Comparison of ENCODE assay signal across 5 fruit fly cellular contexts in the genomic region with DNA sequence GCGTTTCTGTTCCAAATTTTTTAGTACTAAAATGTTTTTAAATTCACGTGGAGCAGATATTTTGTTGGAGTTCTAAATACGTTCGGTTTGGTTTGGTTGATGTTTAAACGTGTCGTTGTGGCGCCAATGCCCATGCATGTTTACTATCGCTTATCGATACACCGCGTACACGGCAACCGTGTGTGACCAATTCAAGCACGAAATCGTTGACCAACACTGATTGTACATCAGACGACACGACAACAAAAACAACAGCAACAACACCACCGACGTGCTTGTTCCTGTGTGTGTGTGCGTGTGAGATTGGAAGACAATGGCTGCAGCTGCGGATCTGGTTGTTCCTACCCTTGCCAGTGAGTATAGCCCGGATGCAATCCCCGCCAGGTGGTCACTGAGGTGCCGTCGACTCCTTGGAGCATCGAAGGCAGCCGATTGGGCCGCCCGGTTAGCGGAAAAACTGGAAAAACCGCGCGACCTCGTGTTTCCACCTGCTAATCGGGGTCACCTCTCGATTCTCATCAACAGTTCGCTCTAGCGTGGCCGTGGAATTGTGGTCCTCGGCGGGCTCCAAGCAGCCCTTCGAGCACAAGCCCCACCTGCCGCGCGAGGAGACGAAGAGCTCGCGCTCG.
TF ChIP-seq lines count a peak whose summit lies in the region.

A gene (plus strand): TSS at position 16 of the 629 bp plus-strand sequence.

TF ChIP-seq in whole organism, adult, 20 proteins besides CTCF, POLR2A, EP300 and RAD21 (continued from another document):
- peak; percentile 34 for TF ChIP-seq CG5204 (GFP tag; optimal IDR thresholded peaks at IDR 0.05; lab: Kevin White, UChicago)
- TF ChIP-seq ovo (GFP tag; optimal IDR thresholded peaks at IDR 0.05; lab: Kevin White, UChicago), result peak; percentile 51
- TF ChIP-seq kay (GFP tag; lab: Kevin White, UChicago; ENCODE audit: borderline replicate concordance), result no peak
- peak; percentile 35 for TF ChIP-seq Clk (GFP tag; optimal IDR thresholded peaks at IDR 0.05; lab: Kevin White, UChicago)

TF ChIP-seq in whole organism, embryonic, 481 proteins besides CTCF, POLR2A, EP300 and RAD21 (continued from another document and continues in another):
- TF ChIP-seq D19A (tag; optimal IDR thresholded peaks at IDR 0.05; lab: Kevin White, UChicago) (no peak), nerfin-1 (tag; optimal IDR thresholded peaks at IDR 0.05; lab: Kevin White, UChicago) (peak; percentile 34), ERR (GFP tag; optimal IDR thresholded peaks at IDR 0.05; lab: Kevin White, UChicago) (peak; percentile 77), Hr51 (GFP tag; optimal IDR thresholded peaks at IDR 0.05; lab: Kevin White, UChicago) (peak in 1 of 2 experiments; percentile 54), CG2202 (tag; optimal IDR thresholded peaks at IDR 0.05; lab: Kevin White, UChicago) (peak; percentile 46), Bteb2 (GFP tag; optimal IDR thresholded peaks at IDR 0.05; lab: Kevin White, UChicago) (peak; percentile 57), HLHmδ (GFP tag; optimal IDR thresholded peaks at IDR 0.05; lab: Kevin White, UChicago) (peak; percentile 70), CG31388 (GFP tag; optimal IDR thresholded peaks at IDR 0.05; lab: Kevin White, UChicago) (no peak), gem (tag; optimal IDR thresholded peaks at IDR 0.05; lab: Kevin White, UChicago) (no peak), nau (GFP tag; optimal IDR thresholded peaks at IDR 0.05; lab: Kevin White, UChicago) (no peak), kah (GFP tag; optimal IDR thresholded peaks at IDR 0.05; lab: Kevin White, UChicago) (peak; percentile 53), CG7271 (tag; optimal IDR thresholded peaks at IDR 0.05; lab: Kevin White, UChicago) (no peak), mld (GFP tag; IDR thresholded peaks at IDR 0.05; lab: Robert Waterston, UW; ENCODE audit: partially characterized antibody) (0 out of 3 replicates have a peak, but pooled peaks have one; percentile 58), repo (GFP tag; optimal IDR thresholded peaks at IDR 0.05; lab: Kevin White, UChicago) (peak; percentile 38), hbn (GFP tag; IDR thresholded peaks at IDR 0.05; lab: Robert Waterston, UW; ENCODE audit: partially characterized antibody) (peak; percentile 72), CG17568 (GFP tag; optimal IDR thresholded peaks at IDR 0.05; lab: Kevin White, UChicago) (no peak), CG11247 (GFP tag; IDR thresholded peaks at IDR 0.05; lab: Robert Waterston, UW) (peak; percentile 74), inv (GFP tag; IDR thresholded peaks at IDR 0.05; lab: Robert Waterston, UW; ENCODE audit: partially characterized antibody) (peak; percentile 56; the same call in 1 of the 2 replicates), CG3281 (GFP tag; optimal IDR thresholded peaks at IDR 0.05; lab: Kevin White, UChicago) (peak; percentile 50), Deaf1 (tag; optimal IDR thresholded peaks at IDR 0.05; lab: Kevin White, UChicago) (no peak), bsh (GFP tag; optimal IDR thresholded peaks at IDR 0.05; lab: Kevin White, UChicago) (peak in 1 of 2 experiments; percentile 47), pb (GFP tag; optimal IDR thresholded peaks at IDR 0.05; lab: Kevin White, UChicago) (peak; percentile 34), twi (tag; optimal IDR thresholded peaks at IDR 0.05; lab: Kevin White, UChicago) (peak; percentile 55), Chrac-16 (GFP tag; optimal IDR thresholded peaks at IDR 0.05; lab: Kevin White, UChicago) (peak; percentile 25), Lhr (GFP tag; optimal IDR thresholded peaks at IDR 0.05; lab: Kevin White, UChicago) (peak; percentile 79), CG3995 (GFP tag; optimal IDR thresholded peaks at IDR 0.05; lab: Kevin White, UChicago) (peak; percentile 11), CG17328 (GFP tag; IDR thresholded peaks at IDR 0.05; lab: Robert Waterston, UW) (peak; percentile 58), NfI (GFP tag; optimal IDR thresholded peaks at IDR 0.05; lab: Kevin White, UChicago) (peak; percentile 77)

TF ChIP-seq in whole organism, prepupa, 60 proteins besides CTCF, POLR2A, EP300 and RAD21 (continued from another document and continues in another):
- TF ChIP-seq vri (GFP tag; optimal IDR thresholded peaks at IDR 0.05; lab: Kevin White, UChicago) (no peak), CG31627 (GFP tag; optimal IDR thresholded peaks at IDR 0.05; lab: Kevin White, UChicago) (peak; percentile 57), CG8319 (GFP tag; optimal IDR thresholded peaks at IDR 0.05; lab: Kevin White, UChicago) (peak; percentile 99), fd59A (GFP tag; optimal IDR thresholded peaks at IDR 0.05; lab: Kevin White, UChicago) (no peak), pdm3 (GFP tag; optimal IDR thresholded peaks at IDR 0.05; lab: Kevin White, UChicago) (no peak), CG3032 (tag; optimal IDR thresholded peaks at IDR 0.05; lab: Kevin White, UChicago) (peak; percentile 37), Met (GFP tag; optimal IDR thresholded peaks at IDR 0.05; lab: Kevin White, UChicago) (no peak), CG7368 (GFP tag; optimal IDR thresholded peaks at IDR 0.05; lab: Kevin White, UChicago) (peak; percentile 12), Eip75B (GFP tag; optimal IDR thresholded peaks at IDR 0.05; lab: Kevin White, UChicago) (peak; percentile 38), dac (GFP tag; optimal IDR thresholded peaks at IDR 0.05; lab: Kevin White, UChicago) (no peak), Hr39 (GFP tag; optimal IDR thresholded peaks at IDR 0.05; lab: Kevin White, UChicago) (peak; percentile 34), CG11294 (GFP tag; IDR thresholded peaks at IDR 0.05; lab: Robert Waterston, UW) (no peak), fkh (GFP tag; optimal IDR thresholded peaks at IDR 0.05; lab: Kevin White, UChicago) (no peak), CG6808 (GFP tag; optimal IDR thresholded peaks at IDR 0.05; lab: Kevin White, UChicago) (no peak), salr (GFP tag; optimal IDR thresholded peaks at IDR 0.05; lab: Kevin White, UChicago) (no peak), Sox15 (GFP tag; optimal IDR thresholded peaks at IDR 0.05; lab: Kevin White, UChicago) (no peak), CG10631 (GFP tag; optimal IDR thresholded peaks at IDR 0.05; lab: Kevin White, UChicago) (no peak), Blimp-1 (GFP tag; optimal IDR thresholded peaks at IDR 0.05; lab: Kevin White, UChicago) (no peak), CG4318 (GFP tag; optimal IDR thresholded peaks at IDR 0.05; lab: Kevin White, UChicago) (no peak), Hr38 (GFP tag; optimal IDR thresholded peaks at IDR 0.05; lab: Kevin White, UChicago) (no peak), dsx (GFP tag; optimal IDR thresholded peaks at IDR 0.05; lab: Kevin White, UChicago; ENCODE audit: poor library complexity, severe bottlenecking) (peak; percentile 10), Gug (GFP tag; IDR thresholded peaks at IDR 0.05; lab: Robert Waterston, UW) (no peak), Sox14 (GFP tag; optimal IDR thresholded peaks at IDR 0.05; lab: Kevin White, UChicago) (peak; percentile 85), CG32006 (GFP tag; optimal IDR thresholded peaks at IDR 0.05; lab: Kevin White, UChicago) (no peak), OdsH (GFP tag; optimal IDR thresholded peaks at IDR 0.05; lab: Kevin White, UChicago) (peak; percentile 30), CG11762 (GFP tag; optimal IDR thresholded peaks at IDR 0.05; lab: Kevin White, UChicago; ENCODE audit: insufficient read depth) (no peak), CG16779 (tag; optimal IDR thresholded peaks at IDR 0.05; lab: Kevin White, UChicago) (no peak), svp (GFP tag; lab: Kevin White, UChicago) (peak; percentile 85), CG9139 (GFP tag; optimal IDR thresholded peaks at IDR 0.05; lab: Kevin White, UChicago) (no peak), Eip93F (GFP tag; optimal IDR thresholded peaks at IDR 0.05; lab: Kevin White, UChicago) (no peak), CG6854 (GFP tag; optimal IDR thresholded peaks at IDR 0.05; lab: Kevin White, UChicago) (no peak), fd85E (GFP tag; optimal IDR thresholded peaks at IDR 0.05; lab: Kevin White, UChicago) (no peak)

TF ChIP-seq in whole organism, pupa, 21 proteins besides CTCF, POLR2A, EP300 and RAD21 (continued from another document):
- TF ChIP-seq fd96Ca (GFP tag; IDR thresholded peaks at IDR 0.05; lab: Robert Waterston, UW) (peak; percentile 38; the same call in 1 of the 3 replicates), CG8301 (tag; optimal IDR thresholded peaks at IDR 0.05; lab: Kevin White, UChicago) (no peak)

TF ChIP-seq in whole organism, wandering third instar larva, 38 proteins besides CTCF, POLR2A, EP300 and RAD21 (continued from another document):
- TF ChIP-seq br (GFP tag; optimal IDR thresholded peaks at IDR 0.05; lab: Kevin White, UChicago) (peak; percentile 52), Sp1 (GFP tag; optimal IDR thresholded peaks at IDR 0.05; lab: Kevin White, UChicago) (peak; percentile 56), dmrt93B (GFP tag; optimal IDR thresholded peaks at IDR 0.05; lab: Kevin White, UChicago) (no peak), foxo (GFP tag; optimal IDR thresholded peaks at IDR 0.05; lab: Kevin White, UChicago) (peak in 1 of 2 experiments; percentile 76), GATAd (GFP tag; optimal IDR thresholded peaks at IDR 0.05; lab: Kevin White, UChicago) (peak; percentile 24), dl (GFP tag; optimal IDR thresholded peaks at IDR 0.05; lab: Kevin White, UChicago; ENCODE audit: insufficient read depth in 1 of 2, partially characterized antibody in 2 of 2) (no peak), fru (GFP tag; optimal IDR thresholded peaks at IDR 0.05; lab: Kevin White, UChicago) (peak; percentile 42), ey (GFP tag; optimal IDR thresholded peaks at IDR 0.05; lab: Kevin White, UChicago) (peak; percentile 68), Rel (GFP tag; optimal IDR thresholded peaks at IDR 0.05; lab: Kevin White, UChicago) (no peak), Rel (tag; optimal IDR thresholded peaks at IDR 0.05; lab: Kevin White, UChicago) (peak; percentile 58), jim (GFP tag; optimal IDR thresholded peaks at IDR 0.05; lab: Kevin White, UChicago) (no peak), CrebA (GFP tag; optimal IDR thresholded peaks at IDR 0.05; lab: Kevin White, UChicago; ENCODE audit: borderline replicate concordance) (no peak), pan (optimal IDR thresholded peaks at IDR 0.05; lab: Kevin White, UChicago) (no peak), dsf (GFP tag; optimal IDR thresholded peaks at IDR 0.05; lab: Kevin White, UChicago; ENCODE audit: borderline replicate concordance) (no peak), rgr (GFP tag; optimal IDR thresholded peaks at IDR 0.05; lab: Kevin White, UChicago) (peak; percentile 79), h (GFP tag; optimal IDR thresholded peaks at IDR 0.05; lab: Kevin White, UChicago) (peak; percentile 80), HLH106 (tag; optimal IDR thresholded peaks at IDR 0.05; lab: Kevin White, UChicago) (peak; percentile 63), Myc (optimal IDR thresholded peaks at IDR 0.05; lab: Kevin White, UChicago) (peak; percentile 6)
